Worm (Caenorhabditis elegans) whole organism, mixed stage, embryonic: ENCODE results near the gene ftt-2.
A peak's percentile ranks its signal among the peaks of the same experiment; 100 is the strongest.

Source experiments
- M03D4.4 ChIP-seq: sonication (generic microtip); optimal IDR thresholded peaks from 2 replicates; lab custom pipeline; 2017; ENCODE audit warnings: mild to moderate bottlenecking, missing genetic modification characterization, missing compliant biosample characterization
- bed-3 ChIP-seq: fragments of 200-800 bp; sonication (Bioruptor generic); optimal IDR thresholded peaks from 3 replicates; lab custom pipeline; 2018; ENCODE audit warnings: mild to moderate bottlenecking, missing genetic modification characterization, moderate library complexity, missing compliant biosample characterization
- blmp-1 ChIP-seq: fragments of 150-350 bp; optimal IDR thresholded peaks from 2 replicates; lab custom pipeline; 2014; ENCODE audit warnings: missing biosample characterization, missing genetic modification characterization
- ceh-39 ChIP-seq: fragments of 150-350 bp; optimal IDR thresholded peaks from 2 replicates; lab custom pipeline; 2014; ENCODE audit warnings: missing biosample characterization, missing genetic modification characterization
- ces-1 ChIP-seq: fragments of 150-350 bp; optimal IDR thresholded peaks from 2 replicates; lab custom pipeline; 2014; ENCODE audit warnings: missing biosample characterization, missing genetic modification reagents, missing genetic modification characterization
- cnd-1 ChIP-seq: fragments of 200-800 bp; sonication (Bioruptor generic); optimal IDR thresholded peaks from 2 replicates; lab custom pipeline; 2018; ENCODE audit warnings: mild to moderate bottlenecking, missing genetic modification characterization, missing compliant biosample characterization
- drap-1 ChIP-seq: fragments of 200-800 bp; sonication (Bioruptor generic); optimal IDR thresholded peaks from 3 replicates; lab custom pipeline; 2018; ENCODE audit warnings: mild to moderate bottlenecking, missing genetic modification characterization, missing compliant biosample characterization
- elt-1 ChIP-seq: sonication (generic microtip); optimal IDR thresholded peaks from 2 replicates; lab custom pipeline; 2017; ENCODE audit warnings: missing genetic modification characterization, mild to moderate bottlenecking, missing compliant biosample characterization, antibody characterized with exemption, moderate library complexity, borderline replicate concordance; ENCODE audit not compliant: insufficient read depth
- elt-3 ChIP-seq: fragments of 150-350 bp; optimal IDR thresholded peaks from 2 replicates; lab custom pipeline; 2014; ENCODE audit warnings: missing biosample characterization, missing genetic modification characterization
- flh-1 ChIP-seq: fragments of 200-800 bp; sonication (Bioruptor generic); optimal IDR thresholded peaks from 2 replicates; lab custom pipeline; 2018; ENCODE audit warnings: mild to moderate bottlenecking, missing genetic modification characterization, moderate library complexity, missing compliant biosample characterization
- ham-2 ChIP-seq: fragments of 200-800 bp; sonication (Bioruptor generic); optimal IDR thresholded peaks from 2 replicates; lab custom pipeline; 2018; ENCODE audit warnings: mild to moderate bottlenecking, missing genetic modification characterization, missing compliant biosample characterization
- hlh-1 ChIP-seq: fragments of 150-350 bp; optimal IDR thresholded peaks from 2 replicates; lab custom pipeline; 2014; ENCODE audit warnings: missing biosample characterization, missing genetic modification reagents, missing genetic modification characterization
- lin-13 ChIP-seq: fragments of 150-350 bp; optimal IDR thresholded peaks from 2 replicates; lab custom pipeline; 2014; ENCODE audit warnings: missing biosample characterization, missing genetic modification characterization
- lsy-2 ChIP-seq: fragments of 150-350 bp; optimal IDR thresholded peaks from 2 replicates; lab custom pipeline; 2014; ENCODE audit warnings: missing biosample characterization, missing genetic modification characterization
- mep-1 ChIP-seq: fragments of 150-350 bp; optimal IDR thresholded peaks from 2 replicates; lab custom pipeline; 2017; ENCODE audit warnings: missing biosample characterization, missing genetic modification reagents, missing genetic modification characterization, inconsistent platforms
- mls-2 ChIP-seq: sonication (generic microtip); optimal IDR thresholded peaks from 2 replicates; lab custom pipeline; 2016; ENCODE audit warnings: mild to moderate bottlenecking, missing genetic modification characterization, moderate library complexity, missing compliant biosample characterization
- nhr-12 ChIP-seq: fragments of 150-350 bp; optimal IDR thresholded peaks from 2 replicates; lab custom pipeline; 2014; ENCODE audit warnings: missing biosample characterization, missing genetic modification characterization
- nhr-2 ChIP-seq: fragments of 150-350 bp; optimal IDR thresholded peaks from 2 replicates; lab custom pipeline; 2014; ENCODE audit warnings: missing biosample characterization, missing genetic modification characterization
- nhr-237 ChIP-seq: fragments of 150-350 bp; optimal IDR thresholded peaks from 2 replicates; lab custom pipeline; 2014; ENCODE audit warnings: missing biosample characterization, missing genetic modification characterization
- nhr-28 ChIP-seq: fragments of 150-350 bp; optimal IDR thresholded peaks from 2 replicates; lab custom pipeline; 2014; ENCODE audit warnings: missing biosample characterization, missing genetic modification characterization
- nhr-76 ChIP-seq: sonication (generic microtip); optimal IDR thresholded peaks from 2 replicates; lab custom pipeline; 2017; ENCODE audit warnings: missing biosample characterization, missing genetic modification characterization
- pha-4 ChIP-seq: fragments of 150-350 bp; optimal IDR thresholded peaks from 2 replicates; lab custom pipeline; 2018; ENCODE audit warnings: missing biosample characterization, missing genetic modification reagents, missing genetic modification characterization
- sem-2 ChIP-seq: fragments of 200-800 bp; sonication (Bioruptor generic); optimal IDR thresholded peaks from 2 replicates; lab custom pipeline; 2018; ENCODE audit warnings: mild to moderate bottlenecking, missing genetic modification characterization, missing compliant biosample characterization
- snpc-4 ChIP-seq: fragments of 150-350 bp; optimal IDR thresholded peaks from 2 replicates; lab custom pipeline; 2014; ENCODE audit warnings: missing biosample characterization, missing genetic modification characterization
- sptf-1 ChIP-seq: sonication (generic microtip); optimal IDR thresholded peaks from 2 replicates; lab custom pipeline; 2017; ENCODE audit warnings: mild to moderate bottlenecking, missing genetic modification characterization, moderate library complexity, missing compliant biosample characterization
- tbx-8 ChIP-seq: fragments of 200-800 bp; sonication (Bioruptor generic); optimal IDR thresholded peaks from 2 replicates; lab custom pipeline; 2018; ENCODE audit warnings: mild to moderate bottlenecking, missing genetic modification characterization, moderate library complexity, missing compliant biosample characterization
- unc-120 ChIP-seq: sonication (generic microtip); optimal IDR thresholded peaks from 2 replicates; lab custom pipeline; 2017; ENCODE audit warnings: missing genetic modification characterization, missing compliant biosample characterization; ENCODE audit not compliant: poor library complexity, severe bottlenecking
- unc-39 ChIP-seq: fragments of 150-350 bp; optimal IDR thresholded peaks from 2 replicates; lab custom pipeline; 2014; ENCODE audit warnings: missing biosample characterization, missing genetic modification characterization
- unc-62 ChIP-seq: fragments of 150-350 bp; optimal IDR thresholded peaks from 2 replicates; lab custom pipeline; 2014; ENCODE audit warnings: missing biosample characterization, missing genetic modification reagents, missing genetic modification characterization
- ztf-11 ChIP-seq: fragments of 150-350 bp; optimal IDR thresholded peaks from 2 replicates; lab custom pipeline; 2014; ENCODE audit warnings: missing biosample characterization, missing genetic modification characterization

Gene ftt-2

ce11 chrX:11569744-11570359 lies 35.4 kb downstream of the ftt-2 start:
- TF ChIP-seq ces-1 (GFP tag; lab: Kevin White, UChicago) (peak; percentile 98), pha-4 (no peak)
- TF ChIP-seq, all 35 proteins: peak for 1

ce11 chrX:11563663-11564062 lies 41.6 kb downstream of the ftt-2 start, which contains the start of gene trpp-9:
TSS of gene trpp-9 (plus strand) at chrX:11563923.
- TF ChIP-seq sptf-1 (tag; lab: Kevin White, UChicago), result peak; percentile 3
- TF ChIP-seq nhr-237 (tag; lab: Kevin White, UChicago), result no peak
- TF ChIP-seq ztf-11 (tag; lab: Kevin White, UChicago), result no peak
- peak; percentile 85 for TF ChIP-seq blmp-1 (tag; lab: Kevin White, UChicago)
- peak; percentile 2 for TF ChIP-seq hlh-1 (tag; lab: Kevin White, UChicago)
- no peak for TF ChIP-seq cnd-1 (tag; lab: Kevin White, UChicago)
- no peak for TF ChIP-seq M03D4.4
- TF ChIP-seq ham-2 (GFP tag; lab: Kevin White, UChicago), result no peak
- TF ChIP-seq lsy-2 (tag; lab: Kevin White, UChicago), result peak; percentile 29
- TF ChIP-seq pha-4, result peak; percentile 36
- TF ChIP-seq nhr-28 (tag; lab: Kevin White, UChicago), result no peak
- no peak for TF ChIP-seq bed-3 (GFP tag; lab: Kevin White, UChicago)
- no peak for TF ChIP-seq unc-62 (GFP tag; lab: Kevin White, UChicago)
- peak; percentile 15 for TF ChIP-seq elt-1 (tag; lab: Kevin White, UChicago)
- peak; percentile 40 for TF ChIP-seq ces-1 (GFP tag; lab: Kevin White, UChicago)
- peak; percentile 16 for TF ChIP-seq mep-1 (tag; lab: Kevin White, UChicago)
- TF ChIP-seq sem-2, result no peak
- TF ChIP-seq, all 35 proteins: peak for 8

- TF ChIP-seq pha-4 (no peak), tbx-8 (GFP tag; lab: Kevin White, UChicago) (no peak), blmp-1 (tag; lab: Kevin White, UChicago) (no peak), lin-13 (tag; lab: Kevin White, UChicago) (no peak), unc-62 (GFP tag; lab: Kevin White, UChicago) (no peak), ceh-39 (tag; lab: Kevin White, UChicago) (no peak), M03D4.4 (no peak), nhr-2 (tag; lab: Kevin White, UChicago) (no peak), unc-39 (tag; lab: Kevin White, UChicago) (no peak), mls-2 (tag; lab: Kevin White, UChicago) (no peak), flh-1 (GFP tag; lab: Kevin White, UChicago) (no peak), nhr-76 (tag; lab: Kevin White, UChicago) (no peak), snpc-4 (tag; lab: Kevin White, UChicago) (no peak), nhr-12 (tag; lab: Kevin White, UChicago) (no peak), elt-3 (tag; lab: Kevin White, UChicago) (no peak)
- TF ChIP-seq, all 35 proteins: peak for 0
These were observed 44.6 kb downstream of the ftt-2 start, which contains the start of gene lev-8 for ce11 chrX:11560615-11561014. TSS of gene lev-8 (plus strand) at chrX:11560915.

ce11 chrX:11560076-11560475 lies 45.1 kb downstream of the ftt-2 start:
- TF ChIP-seq hlh-1 (tag; lab: Kevin White, UChicago) (peak; percentile 72), ces-1 (GFP tag; lab: Kevin White, UChicago) (no peak), unc-120 (tag; lab: Kevin White, UChicago) (peak; percentile 64), unc-62 (GFP tag; lab: Kevin White, UChicago) (peak; percentile 61)

ce11 chrX:11558156-11558555 lies 47.1 kb downstream of the ftt-2 start:
- TF ChIP-seq ces-1 (GFP tag; lab: Kevin White, UChicago) (peak; percentile 89), drap-1 (GFP tag; lab: Kevin White, UChicago) (no peak), sptf-1 (tag; lab: Kevin White, UChicago) (no peak), nhr-237 (tag; lab: Kevin White, UChicago) (no peak), cnd-1 (tag; lab: Kevin White, UChicago) (no peak), nhr-28 (tag; lab: Kevin White, UChicago) (no peak)
